Worm (Caenorhabditis elegans): Measurements from ENCODE around the gene plep-1.
A peak's percentile ranks its signal among the peaks of the same experiment; 100 is the strongest.

Gene plep-1

ce11 chrII:4275637-4276252, 36.3 kb downstream of the plep-1 start, which contains the start of gene npr-42:
Gene npr-42, plus strand, starts transcription at chrII:4276202.
- no peak for TF ChIP-seq zfp-3 (GFP tag; conservative IDR thresholded peaks at IDR 0.05)
- TF ChIP-seq ceh-32 (tag; optimal IDR thresholded peaks at IDR 0.05; ENCODE audit: poor library complexity): no peak
- TF ChIP-seq Y75B8A.6 (GFP tag; IDR thresholded peaks at IDR 0.05): no peak
- no peak for TF ChIP-seq lin-15B (tag; optimal IDR thresholded peaks at IDR 0.05)
- TF ChIP-seq lin-13 (GFP tag; optimal IDR thresholded peaks at IDR 0.05): no peak
- no peak for TF ChIP-seq fos-1 (tag; optimal IDR thresholded peaks at IDR 0.05)
- TF ChIP-seq arid-1 (GFP tag; conservative IDR thresholded peaks at IDR 0.05): no peak
- no peak for TF ChIP-seq pqm-1 (tag; optimal IDR thresholded peaks at IDR 0.05)
- peak in 1 of 2 experiments; percentile 91 for TF ChIP-seq unc-62 (GFP tag; optimal IDR thresholded peaks at IDR 0.05 in 1 of 2)
- no peak for TF ChIP-seq unc-62 (tag; optimal IDR thresholded peaks at IDR 0.05)
- no peak for TF ChIP-seq unc-39 (tag; optimal IDR thresholded peaks at IDR 0.05)
- peak; percentile 86 for TF ChIP-seq aha-1 (tag)
- TF ChIP-seq R02D3.7 (tag; optimal IDR thresholded peaks at IDR 0.05): no peak
- TF ChIP-seq ces-1 (GFP tag; optimal IDR thresholded peaks at IDR 0.05): no peak
- no peak for TF ChIP-seq mdl-1 (tag; optimal IDR thresholded peaks at IDR 0.05)
- TF ChIP-seq cey-2 (tag; optimal IDR thresholded peaks at IDR 0.05; ENCODE audit: borderline replicate concordance, insufficient read depth): no peak

- TF ChIP-seq fkh-10 (GFP tag; optimal IDR thresholded peaks at IDR 0.05) (no peak), vab-7 (GFP tag; IDR thresholded peaks at IDR 0.05) (no peak), aha-1 (tag) (peak; percentile 98), dpl-1 (GFP tag; optimal IDR thresholded peaks at IDR 0.05) (no peak)
These were observed 44.3 kb downstream of the plep-1 start for ce11 chrII:4267711-4268110.

Measured in whole organism, L4 larva.